Fruit fly (Drosophila melanogaster): ENCODE measurements around the gene Taf13.
A peak's percentile ranks its signal among the peaks of the same experiment; 100 is the strongest.

The Taf13 gene

dm6 chr2L:20066233-20066650, 27.4 kb downstream of the Taf13 start, which contains the start of gene bwa (continued):
- TF ChIP-seq Lhr (GFP tag; optimal IDR thresholded peaks at IDR 0.05) (peak; percentile 86), nom (GFP tag; optimal IDR thresholded peaks at IDR 0.05) (peak; percentile 25), CG7357 (GFP tag; IDR thresholded peaks at IDR 0.05) (no peak), CG4617 (GFP tag; optimal IDR thresholded peaks at IDR 0.05; ENCODE audit: borderline replicate concordance) (peak; percentile 13), CG12942 (GFP tag; optimal IDR thresholded peaks at IDR 0.05) (no peak), twi (tag; optimal IDR thresholded peaks at IDR 0.05) (no peak), CG7928 (GFP tag; optimal IDR thresholded peaks at IDR 0.05) (no peak), CG8765 (GFP tag; IDR thresholded peaks at IDR 0.05) (no peak), pita (GFP tag; optimal IDR thresholded peaks at IDR 0.05) (no peak), dmrt99B (tag; optimal IDR thresholded peaks at IDR 0.05) (no peak), vnd (GFP tag; IDR thresholded peaks at IDR 0.05; ENCODE audit: partially characterized antibody) (no peak), p53 (GFP tag; optimal IDR thresholded peaks at IDR 0.05) (peak; percentile 33), Bteb2 (GFP tag; optimal IDR thresholded peaks at IDR 0.05) (no peak), CG12299 (tag; optimal IDR thresholded peaks at IDR 0.05) (no peak), Nf-YA (GFP tag; IDR thresholded peaks at IDR 0.05) (no peak), CG13287 (GFP tag; IDR thresholded peaks at IDR 0.05; ENCODE audit: partially characterized antibody) (peak; percentile 4; the same call in 1 of the 2 replicates), phol (tag; optimal IDR thresholded peaks at IDR 0.05) (peak; percentile 59), Abd-B (GFP tag; optimal IDR thresholded peaks at IDR 0.05) (peak; percentile 12), Xrp1 (GFP tag; IDR thresholded peaks at IDR 0.05) (no peak), sqz (GFP tag; optimal IDR thresholded peaks at IDR 0.05) (no peak), kah (GFP tag; optimal IDR thresholded peaks at IDR 0.05) (no peak), fd96Cb (tag; optimal IDR thresholded peaks at IDR 0.05) (no peak), B-H1 (GFP tag; IDR thresholded peaks at IDR 0.05) (no peak), mam (GFP tag; optimal IDR thresholded peaks at IDR 0.05) (no peak), dpn (GFP tag; optimal IDR thresholded peaks at IDR 0.05) (peak in 1 of 2 experiments; percentile 21), btn (GFP tag; optimal IDR thresholded peaks at IDR 0.05) (no peak), Ptx1 (GFP tag; IDR thresholded peaks at IDR 0.05) (no peak), CG13123 (GFP tag; optimal IDR thresholded peaks at IDR 0.05) (no peak), emc (GFP tag; optimal IDR thresholded peaks at IDR 0.05) (no peak), bab2 (GFP tag; optimal IDR thresholded peaks at IDR 0.05) (no peak), Adf1 (GFP tag; IDR thresholded peaks at IDR 0.05) (no peak), CG14014 (GFP tag; IDR thresholded peaks at IDR 0.05) (no peak), Doc3 (GFP tag; IDR thresholded peaks at IDR 0.05; ENCODE audit: partially characterized antibody) (0 out of 3 replicates have a peak, but pooled peaks have one; percentile 22), insv (GFP tag; optimal IDR thresholded peaks at IDR 0.05) (no peak), Dp (GFP tag; optimal IDR thresholded peaks at IDR 0.05) (peak; percentile 83), CG11560 (tag; IDR thresholded peaks at IDR 0.05) (no peak), lov (optimal IDR thresholded peaks at IDR 0.05) (no peak), lov (GFP tag; IDR thresholded peaks at IDR 0.05) (no peak), sens-2 (GFP tag; IDR thresholded peaks at IDR 0.05) (no peak), CG16813 (GFP tag; IDR thresholded peaks at IDR 0.05; ENCODE audit: partially characterized antibody) (no peak), CG42726 (GFP tag; IDR thresholded peaks at IDR 0.05; ENCODE audit: partially characterized antibody) (0 out of 2 replicates have a peak, but pooled peaks have one; percentile 53), sr (GFP tag; IDR thresholded peaks at IDR 0.05) (no peak), NK7.1 (GFP tag; optimal IDR thresholded peaks at IDR 0.05) (no peak), CG1603 (tag; optimal IDR thresholded peaks at IDR 0.05) (peak; percentile 60), gfzf (GFP tag; optimal IDR thresholded peaks at IDR 0.05) (peak; percentile 96), BtbVII (GFP tag; optimal IDR thresholded peaks at IDR 0.05) (no peak), gt (GFP tag; IDR thresholded peaks at IDR 0.05) (no peak), nerfin-1 (tag; optimal IDR thresholded peaks at IDR 0.05) (peak; percentile 51), CG15269 (tag; optimal IDR thresholded peaks at IDR 0.05) (no peak), mirr (GFP tag; optimal IDR thresholded peaks at IDR 0.05) (peak; percentile 26), tio (GFP tag; optimal IDR thresholded peaks at IDR 0.05) (no peak)
